Worm (Caenorhabditis elegans): Measurements from ENCODE around the gene pals-33.

pals-33 gene

ce11 chrV:3673080-3673479, at the start of gene pals-33:
Gene pals-33, plus strand, starts transcription at chrV:3673380.
- TF ChIP-seq ztf-6 (GFP tag; IDR thresholded peaks at IDR 0.05) (no peak), nhr-80 (tag; optimal IDR thresholded peaks at IDR 0.05) (no peak), bed-2 (GFP tag; IDR thresholded peaks at IDR 0.05) (no peak), ceh-58 (GFP tag; IDR thresholded peaks at IDR 0.05) (no peak), ama-1 (optimal IDR thresholded peaks at IDR 0.05) (no peak), ama-1 (GFP tag; optimal IDR thresholded peaks at IDR 0.05) (no peak), pbrm-1 (GFP tag; IDR thresholded peaks at IDR 0.05) (no peak), F39B2.1 (GFP tag; IDR thresholded peaks at IDR 0.05) (no peak), Y79H2A.3 (GFP tag; conservative IDR thresholded peaks at IDR 0.05) (no peak), T07F8.4 (tag; optimal IDR thresholded peaks at IDR 0.05) (no peak), snpc-1.3 (tag; optimal IDR thresholded peaks at IDR 0.05; ENCODE audit: insufficient read depth) (no peak), zim-3 (tag; optimal IDR thresholded peaks at IDR 0.05) (no peak), F52B5.7 (tag; optimal IDR thresholded peaks at IDR 0.05) (no peak), lir-1 (GFP tag; conservative IDR thresholded peaks at IDR 0.05) (no peak), hlh-26 (GFP tag; conservative IDR thresholded peaks at IDR 0.05) (no peak), let-607 (tag; optimal IDR thresholded peaks at IDR 0.05) (no peak), mcd-1 (GFP tag; IDR thresholded peaks at IDR 0.05) (no peak), K12H6.12 (tag; optimal IDR thresholded peaks at IDR 0.05) (no peak)

DNA sequence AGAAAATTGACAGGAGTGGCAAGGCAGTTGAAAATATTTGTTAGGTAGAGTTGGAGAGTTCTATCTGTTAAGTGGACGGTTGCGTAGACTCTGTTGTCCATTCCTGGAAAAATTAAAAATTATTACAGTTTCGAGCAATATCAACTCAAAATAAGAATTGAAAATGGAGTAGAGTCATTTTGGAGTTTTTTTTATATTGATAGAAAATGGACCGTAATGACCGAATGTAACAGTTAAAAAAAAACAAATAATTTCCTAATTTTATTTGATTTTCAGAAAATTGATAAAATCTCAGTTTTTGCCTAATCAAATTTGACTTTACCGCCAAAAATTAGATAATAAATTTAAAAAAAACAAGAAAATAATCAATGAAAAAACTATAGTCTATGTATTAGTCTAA, 46.2 kb upstream of the pals-33 start, which contains the start of gene F59B1.4:
Gene F59B1.4, minus strand, starts transcription at position 101 of the 400 bp plus-strand sequence.
- TF ChIP-seq rpc-1 (optimal IDR thresholded peaks at IDR 0.05) (no peak), rpc-1 (tag; optimal IDR thresholded peaks at IDR 0.05) (no peak), ztf-3 (GFP tag; optimal IDR thresholded peaks at IDR 0.05) (no peak), efl-1 (GFP tag; optimal IDR thresholded peaks at IDR 0.05) (no peak), hrde-1 (tag; optimal IDR thresholded peaks at IDR 0.05; ENCODE audit: borderline replicate concordance) (no peak), F37B4.10 (GFP tag; IDR thresholded peaks at IDR 0.05) (no peak), ekl-4 (GFP tag; IDR thresholded peaks at IDR 0.05) (no peak), hlh-12 (tag; optimal IDR thresholded peaks at IDR 0.05) (no peak), bed-2 (GFP tag; IDR thresholded peaks at IDR 0.05) (no peak), lin-40 (tag; optimal IDR thresholded peaks at IDR 0.05) (no peak), somi-1 (GFP tag; optimal IDR thresholded peaks at IDR 0.05) (no peak), hsf-1 (GFP tag; IDR thresholded peaks at IDR 0.05) (no peak), hmg-1.2 (GFP tag; IDR thresholded peaks at IDR 0.05) (no peak)

DNA sequence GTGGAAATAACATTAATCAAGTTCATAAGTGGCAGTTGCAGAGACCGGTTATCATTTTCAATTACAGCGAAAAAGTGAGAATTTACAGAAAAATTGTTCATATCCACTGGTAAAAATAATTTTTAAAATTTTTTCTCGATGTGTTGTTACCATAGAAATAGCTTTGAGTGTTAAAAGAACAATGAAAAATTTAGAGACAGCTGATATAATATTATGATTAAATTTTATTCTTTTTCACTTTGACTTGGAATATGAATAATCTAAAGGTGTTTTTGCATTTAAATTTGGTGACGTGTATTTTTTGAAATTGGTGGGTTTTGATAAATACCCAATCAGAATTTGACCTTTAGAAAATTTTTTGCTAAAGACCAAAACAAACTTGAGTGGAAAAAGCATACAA, 41.6 kb upstream of the pals-33 start, which contains the start of gene F59B1.6:
Gene F59B1.6, minus strand, starts transcription at position 101 of the 400 bp plus-strand sequence.
- TF ChIP-seq F33H1.4 (GFP tag; IDR thresholded peaks at IDR 0.05): no peak

DNA sequence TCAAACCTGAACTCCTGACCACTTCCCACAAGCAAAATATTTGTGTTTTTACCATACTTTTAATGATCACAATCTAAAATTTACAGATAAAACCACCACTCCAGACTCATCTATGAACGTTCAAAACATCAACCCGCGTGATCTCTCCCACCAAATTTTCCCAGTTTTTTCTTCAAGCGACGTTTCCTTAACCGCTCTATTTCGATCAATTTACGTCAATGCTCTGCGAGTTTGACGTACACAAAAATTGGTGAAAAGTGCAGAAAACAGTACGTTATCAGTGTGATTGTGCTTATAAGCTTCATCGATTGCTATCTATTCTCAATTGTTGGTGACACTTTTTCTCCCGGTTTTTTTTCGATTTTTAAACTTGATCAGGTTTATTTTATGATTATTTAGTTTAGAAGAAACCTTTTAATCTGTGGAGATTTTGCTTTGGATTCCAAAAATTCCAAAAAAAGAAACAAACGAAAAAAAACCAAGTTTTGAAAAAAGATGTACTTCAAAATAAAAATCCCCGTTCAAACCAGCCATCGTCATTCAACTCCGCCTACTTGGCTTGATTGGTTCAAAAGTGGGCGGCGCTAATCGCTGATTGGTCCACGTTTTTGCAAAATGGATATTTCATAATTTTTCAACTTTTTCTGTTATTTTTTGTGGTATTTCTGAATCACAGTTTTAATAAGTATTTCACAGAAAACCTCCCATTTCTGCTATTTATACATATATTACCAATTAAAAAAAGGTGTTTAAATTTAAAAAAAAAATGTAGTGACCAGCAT, 40.7 kb upstream of the pals-33 start:
- no peak for TF ChIP-seq snpc-4 (GFP tag; optimal IDR thresholded peaks at IDR 0.05)
- no peak for TF ChIP-seq snpc-4 (tag; optimal IDR thresholded peaks at IDR 0.05)
- TF ChIP-seq atf-7 (tag; optimal IDR thresholded peaks at IDR 0.05): peak; percentile 56
- TF ChIP-seq ztf-22 (GFP tag; optimal IDR thresholded peaks at IDR 0.05): peak; percentile 36
- TF ChIP-seq egl-44 (GFP tag; IDR thresholded peaks at IDR 0.05): peak; percentile 45; the same call in 1 of the 2 replicates
- TF ChIP-seq cebp-2 (GFP tag; IDR thresholded peaks at IDR 0.05): no peak
- no peak for TF ChIP-seq lsl-1 (GFP tag; optimal IDR thresholded peaks at IDR 0.05)
- TF ChIP-seq nhr-80 (tag; optimal IDR thresholded peaks at IDR 0.05): peak; percentile 77
- peak in 1 of 2 experiments; percentile 19 for TF ChIP-seq let-607 (tag; optimal IDR thresholded peaks at IDR 0.05)
